Worm (Caenorhabditis elegans) whole organism, young adult: ENCODE data around the gene mrpl-36.

Experiments used
- B0035.1 ChIP-seq: sonication (generic microtip); optimal IDR thresholded peaks from 2 replicates; lab custom pipeline; 2016; ENCODE audit warnings: missing genetic modification characterization, mild to moderate bottlenecking, missing compliant biosample characterization, missing genotype, missing genetic modification reagents
- C17E4.6 ChIP-seq: fragments of 200-800 bp; sonication (Bioruptor generic); IDR thresholded peaks from 2 replicates; pipeline ENCODE4 v1.3.6; 2022; ENCODE audit warnings: missing genetic modification reagents, missing genetic modification characterization, missing compliant biosample characterization
- D2030.7 ChIP-seq: fragments of 200-800 bp; sonication (Bioruptor generic); IDR thresholded peaks from 2 replicates; pipeline ENCODE4 v1.3.6; 2022; ENCODE audit warnings: missing genetic modification reagents, missing genetic modification characterization, missing compliant biosample characterization
- F23B12.7 ChIP-seq: sonication (generic microtip); optimal IDR thresholded peaks from 2 replicates; lab custom pipeline; 2017; ENCODE audit warnings: missing genetic modification characterization, mild to moderate bottlenecking, missing compliant biosample characterization, antibody characterized with exemption, moderate library complexity; ENCODE audit not compliant: insufficient read depth
- K11D2.4 ChIP-seq: fragments of 200-800 bp; sonication (Bioruptor generic); IDR thresholded peaks from 2 replicates; pipeline ENCODE4 v1.3.6; 2022; ENCODE audit warnings: missing genetic modification reagents, missing genetic modification characterization, missing compliant biosample characterization
- K12H6.12 ChIP-seq: fragments of 200-800 bp; sonication (Bioruptor generic); optimal IDR thresholded peaks from 2 replicates; lab custom pipeline; 2018; ENCODE audit warnings: mild to moderate bottlenecking, missing genetic modification characterization, missing compliant biosample characterization
- Y56A3A.18 ChIP-seq: fragments of 200-800 bp; sonication (Bioruptor generic); IDR thresholded peaks from 2 replicates; pipeline ENCODE4 v1.3.6; 2022; ENCODE audit warnings: missing genetic modification reagents, missing genetic modification characterization, missing compliant biosample characterization
- Y95B8A.8 ChIP-seq: fragments of 200-800 bp; sonication (Bioruptor generic); IDR thresholded peaks from 2 replicates; pipeline ENCODE4 v1.3.6; 2022; ENCODE audit warnings: missing genetic modification reagents, missing genetic modification characterization, missing compliant biosample characterization
- ZK185.1 ChIP-seq: sonication (generic microtip); optimal IDR thresholded peaks from 2 replicates; lab custom pipeline; 2016; ENCODE audit warnings: mild to moderate bottlenecking, missing genetic modification characterization, missing compliant biosample characterization; ENCODE audit not compliant: poor library complexity, severe bottlenecking
- aptf-2 ChIP-seq: fragments of 200-800 bp; sonication (Bioruptor generic); conservative IDR thresholded peaks from 2 replicates; pipeline ENCODE4 v1.3.6; 2022; ENCODE audit warnings: missing genetic modification reagents, missing genetic modification characterization, missing compliant biosample characterization
- atf-7 ChIP-seq: sonication (generic microtip); optimal IDR thresholded peaks from 2 replicates; lab custom pipeline; 2017; ENCODE audit warnings: mild to moderate bottlenecking, missing genetic modification characterization, missing compliant biosample characterization
- athp-1 ChIP-seq: sonication (generic microtip); optimal IDR thresholded peaks from 2 replicates; lab custom pipeline; 2017; ENCODE audit warnings: mild to moderate bottlenecking, missing genetic modification characterization, missing compliant biosample characterization
- cebp-1 ChIP-seq, 2 experiments: fragments of 200-800 bp in 1 of 2; sonication (Bioruptor generic) in 1 of 2; sonication (generic microtip) in 1 of 2; IDR thresholded peaks in 1 of 2; optimal IDR thresholded peaks in 1 of 2; 2 replicates each; pipeline versions ENCODE4 v1.3.6 to Lab custom; 2017 to 2022; ENCODE audit warnings: missing compliant biosample characterization in 2 of 2, missing genetic modification characterization in 2 of 2, mild to moderate bottlenecking in 1 of 2, missing genetic modification reagents in 1 of 2, moderate library complexity in 1 of 2
- ceh-100 ChIP-seq: fragments of 200-800 bp; sonication (Bioruptor generic); IDR thresholded peaks from 2 replicates; pipeline ENCODE4 v1.3.6; 2022; ENCODE audit warnings: missing genetic modification reagents, missing genetic modification characterization, missing compliant biosample characterization
- ceh-91 ChIP-seq: fragments of 200-800 bp; sonication (Bioruptor generic); IDR thresholded peaks from 2 replicates; pipeline ENCODE4 v1.3.6; 2022; ENCODE audit warnings: missing genetic modification reagents, missing genetic modification characterization, missing compliant biosample characterization
- chd-7 ChIP-seq: sonication (generic microtip); optimal IDR thresholded peaks from 2 replicates; lab custom pipeline; 2016; ENCODE audit warnings: mild to moderate bottlenecking, missing genetic modification characterization, moderate library complexity, missing compliant biosample characterization
- die-1 ChIP-seq: sonication (generic microtip); optimal IDR thresholded peaks from 2 replicates; lab custom pipeline; 2016; ENCODE audit warnings: missing genotype, mild to moderate bottlenecking, missing genetic modification characterization, missing compliant biosample characterization
- ekl-4 ChIP-seq: fragments of 200-800 bp; sonication (Bioruptor generic); IDR thresholded peaks from 2 replicates; pipeline ENCODE4 v1.3.6; 2022; ENCODE audit warnings: missing genetic modification reagents, missing genetic modification characterization, missing compliant biosample characterization
- fkh-3 ChIP-seq: sonication (generic microtip); optimal IDR thresholded peaks from 2 replicates; lab custom pipeline; 2016; ENCODE audit warnings: mild to moderate bottlenecking, missing genetic modification characterization, missing compliant biosample characterization
- gei-17 ChIP-seq: fragments of 200-800 bp; sonication (Bioruptor generic); optimal IDR thresholded peaks from 2 replicates; lab custom pipeline; 2018; ENCODE audit warnings: mild to moderate bottlenecking, missing genetic modification characterization, missing compliant biosample characterization
- him-1 ChIP-seq: sonication (generic microtip); optimal IDR thresholded peaks from 2 replicates; lab custom pipeline; 2016; ENCODE audit warnings: missing genotype, missing genetic modification reagents, missing genetic modification characterization, missing compliant biosample characterization
- hrde-1 ChIP-seq: sonication (generic microtip); optimal IDR thresholded peaks from 2 replicates; lab custom pipeline; 2016; ENCODE audit warnings: missing genetic modification characterization, mild to moderate bottlenecking, missing compliant biosample characterization, moderate library complexity, missing genotype, missing genetic modification reagents, borderline replicate concordance
- hsf-1 ChIP-seq: fragments of 200-800 bp; sonication (Bioruptor generic); IDR thresholded peaks from 2 replicates; pipeline ENCODE4 v1.3.6; 2022; ENCODE audit warnings: missing genetic modification reagents, missing genetic modification characterization, missing compliant biosample characterization
- let-607 ChIP-seq, 2 experiments: fragments of 200-800 bp in 1 of 2; sonication (Bioruptor generic) in 1 of 2; sonication (generic microtip) in 1 of 2; optimal IDR thresholded peaks; 2 replicates each; lab custom pipeline; 2016 to 2018; ENCODE audit warnings: mild to moderate bottlenecking in 2 of 2, missing compliant biosample characterization in 2 of 2, missing genetic modification characterization in 2 of 2, moderate library complexity in 2 of 2, missing genotype in 1 of 2
- lin-26 ChIP-seq: fragments of 200-800 bp; sonication (Bioruptor generic); IDR thresholded peaks from 2 replicates; pipeline ENCODE4 v1.3.6; 2022; ENCODE audit warnings: missing genetic modification reagents, missing genetic modification characterization, missing compliant biosample characterization
- lin-40 ChIP-seq: sonication (generic microtip); optimal IDR thresholded peaks from 2 replicates; lab custom pipeline; 2016; ENCODE audit warnings: missing genetic modification characterization, mild to moderate bottlenecking, missing compliant biosample characterization, missing genotype, missing genetic modification reagents
- lin-54 ChIP-seq: fragments of 200-800 bp; sonication (Bioruptor generic); optimal IDR thresholded peaks from 2 replicates; lab custom pipeline; 2018; ENCODE audit warnings: mild to moderate bottlenecking, missing genetic modification characterization, missing compliant biosample characterization
- lsl-1 ChIP-seq: fragments of 200-800 bp; sonication (Bioruptor generic); optimal IDR thresholded peaks from 2 replicates; lab custom pipeline; 2018; ENCODE audit warnings: mild to moderate bottlenecking, missing genetic modification characterization, moderate library complexity, missing compliant biosample characterization
- madf-10 ChIP-seq: sonication (generic microtip); optimal IDR thresholded peaks from 2 replicates; lab custom pipeline; 2016; ENCODE audit warnings: mild to moderate bottlenecking, missing genetic modification characterization, missing compliant biosample characterization
- madf-6 ChIP-seq: fragments of 200-800 bp; sonication (Bioruptor generic); IDR thresholded peaks from 2 replicates; pipeline ENCODE4 v1.3.6; 2022; ENCODE audit warnings: missing genetic modification reagents, missing genetic modification characterization, missing compliant biosample characterization
- mcd-1 ChIP-seq: fragments of 200-800 bp; sonication (Bioruptor generic); IDR thresholded peaks from 2 replicates; pipeline ENCODE4 v1.3.6; 2022; ENCODE audit warnings: missing genetic modification reagents, missing genetic modification characterization, missing compliant biosample characterization
- nfyb-1 ChIP-seq: fragments of 200-800 bp; sonication (Bioruptor generic); IDR thresholded peaks from 2 replicates; pipeline ENCODE4 v1.3.6; 2022; ENCODE audit warnings: missing genetic modification reagents, missing genetic modification characterization, missing compliant biosample characterization
- nhr-120 ChIP-seq: fragments of 200-800 bp; sonication (Bioruptor generic); IDR thresholded peaks from 2 replicates; pipeline ENCODE4 v1.3.6; 2022; ENCODE audit warnings: missing genetic modification characterization, missing compliant biosample characterization
- nhr-27 ChIP-seq: fragments of 200-800 bp; sonication (Bioruptor generic); optimal IDR thresholded peaks from 2 replicates; lab custom pipeline; 2018; ENCODE audit warnings: mild to moderate bottlenecking, missing genetic modification characterization, moderate library complexity, missing compliant biosample characterization
- nhr-90 ChIP-seq: sonication (generic microtip); optimal IDR thresholded peaks from 2 replicates; lab custom pipeline; 2016; ENCODE audit warnings: missing genotype, mild to moderate bottlenecking, missing genetic modification characterization, missing compliant biosample characterization
- rcor-1 ChIP-seq: fragments of 200-800 bp; sonication (Bioruptor generic); IDR thresholded peaks from 2 replicates; pipeline ENCODE4 v1.3.6; 2022; ENCODE audit warnings: missing genetic modification reagents, missing genetic modification characterization, missing compliant biosample characterization
- sdz-38 ChIP-seq: sonication (generic microtip); optimal IDR thresholded peaks from 2 replicates; lab custom pipeline; 2016; ENCODE audit warnings: missing genotype, missing genetic modification characterization, missing compliant biosample characterization
- snpc-3.4 ChIP-seq: sonication (generic microtip); optimal IDR thresholded peaks from 2 replicates; lab custom pipeline; 2017; ENCODE audit warnings: missing genetic modification characterization, mild to moderate bottlenecking, missing compliant biosample characterization, antibody characterized with exemption, moderate library complexity, missing genotype, missing genetic modification reagents
- sptf-2 ChIP-seq: fragments of 200-800 bp; sonication (Bioruptor generic); optimal IDR thresholded peaks from 2 replicates; lab custom pipeline; 2018; ENCODE audit warnings: mild to moderate bottlenecking, missing genetic modification characterization, missing compliant biosample characterization
- tbp1 ChIP-seq: fragments of 200-800 bp; sonication (Bioruptor generic); optimal IDR thresholded peaks from 2 replicates; lab custom pipeline; 2018; ENCODE audit warnings: mild to moderate bottlenecking, missing genetic modification characterization, missing compliant biosample characterization
- tlf-1 ChIP-seq: fragments of 200-800 bp; sonication (Bioruptor generic); optimal IDR thresholded peaks from 2 replicates; lab custom pipeline; 2018; ENCODE audit warnings: mild to moderate bottlenecking, missing genetic modification characterization, missing compliant biosample characterization

mrpl-36 gene

DNA sequence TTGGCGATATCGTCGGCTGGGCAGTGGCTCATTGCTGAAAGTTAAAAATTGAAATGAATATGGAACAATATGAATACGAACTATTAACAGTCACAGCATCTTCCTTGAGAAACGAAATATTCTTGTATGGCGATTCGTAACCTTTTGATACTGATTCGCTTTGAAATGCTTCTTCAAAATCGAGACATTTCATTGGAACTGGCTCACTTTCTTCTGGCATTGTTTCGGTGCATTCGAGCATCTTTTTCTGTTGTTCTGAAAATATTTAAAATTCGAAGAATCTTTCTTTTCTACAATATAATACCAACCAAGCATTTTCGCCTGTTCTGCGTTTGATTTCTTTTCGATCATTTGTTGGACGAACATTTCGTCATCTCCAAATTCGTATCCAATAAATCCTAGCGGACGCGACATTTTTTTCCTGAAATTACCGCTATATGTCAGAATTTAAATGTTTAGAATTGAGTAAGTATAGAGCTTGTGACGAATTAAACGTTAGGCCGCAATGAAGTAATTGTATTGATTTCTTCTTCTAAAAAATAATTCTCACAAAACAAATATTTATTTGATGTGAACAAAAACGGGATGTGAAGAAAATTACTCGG is 23.5 kb downstream of the mrpl-36 start, which contains the start of gene lin-52 (continued):
- TF ChIP-seq ZK185.1 (tag; lab: Kevin White, UChicago) (peak; percentile 69), lin-54 (peak; percentile 29), rcor-1 (GFP tag; lab: Robert Waterston, UW) (peak; percentile 18; the same call in 1 of the 2 replicates), D2030.7 (GFP tag; lab: Robert Waterston, UW) (no peak), Y95B8A.8 (GFP tag; lab: Robert Waterston, UW) (peak; percentile 52; the same call in 1 of the 2 replicates), nfyb-1 (GFP tag; lab: Robert Waterston, UW) (0 out of 2 replicates have a peak, but pooled peaks have one; percentile 58), cebp-1 (GFP tag; IDR thresholded peaks at IDR 0.05; lab: Robert Waterston, UW) (0 out of 2 replicates have a peak, but pooled peaks have one; percentile 24), cebp-1 (tag; optimal IDR thresholded peaks at IDR 0.05; lab: Kevin White, UChicago) (peak; percentile 71), athp-1 (tag; lab: Kevin White, UChicago) (peak; percentile 56), sdz-38 (no peak), ceh-100 (GFP tag; lab: Robert Waterston, UW) (0 out of 2 replicates have a peak, but pooled peaks have one; percentile 35), nhr-120 (0 out of 2 replicates have a peak, but pooled peaks have one; percentile 34), madf-6 (GFP tag; lab: Robert Waterston, UW) (peak; percentile 35; the same call in 1 of the 2 replicates), let-607 (tag; optimal IDR thresholded peaks at IDR 0.05; lab: Kevin White, UChicago) (peak in 1 of 2 experiments; percentile 11), fkh-3 (tag; lab: Kevin White, UChicago) (peak; percentile 13), chd-7 (tag; lab: Kevin White, UChicago) (peak; percentile 64), ceh-91 (GFP tag; lab: Robert Waterston, UW) (0 out of 2 replicates have a peak, but pooled peaks have one; percentile 36), lin-40 (tag; lab: Kevin White, UChicago) (peak; percentile 24), atf-7 (tag; lab: Kevin White, UChicago) (peak; percentile 51), nhr-27 (tag; lab: Kevin White, UChicago) (no peak), K12H6.12 (tag; lab: Kevin White, UChicago) (no peak), C17E4.6 (no peak), hsf-1 (GFP tag; lab: Robert Waterston, UW) (peak; percentile 71; the same call in 1 of the 2 replicates), him-1 (tag; lab: Kevin White, UChicago) (peak; percentile 9), Y56A3A.18 (peak; percentile 57; the same call in 1 of the 2 replicates), madf-10 (tag; lab: Kevin White, UChicago) (peak; percentile 27), tlf-1 (GFP tag; lab: Kevin White, UChicago) (peak; percentile 82), tbp1 (peak; percentile 11), K11D2.4 (GFP tag; lab: Robert Waterston, UW) (no peak; the same call in 1 of the 2 replicates), ekl-4 (GFP tag; lab: Robert Waterston, UW) (peak; percentile 35)

DNA sequence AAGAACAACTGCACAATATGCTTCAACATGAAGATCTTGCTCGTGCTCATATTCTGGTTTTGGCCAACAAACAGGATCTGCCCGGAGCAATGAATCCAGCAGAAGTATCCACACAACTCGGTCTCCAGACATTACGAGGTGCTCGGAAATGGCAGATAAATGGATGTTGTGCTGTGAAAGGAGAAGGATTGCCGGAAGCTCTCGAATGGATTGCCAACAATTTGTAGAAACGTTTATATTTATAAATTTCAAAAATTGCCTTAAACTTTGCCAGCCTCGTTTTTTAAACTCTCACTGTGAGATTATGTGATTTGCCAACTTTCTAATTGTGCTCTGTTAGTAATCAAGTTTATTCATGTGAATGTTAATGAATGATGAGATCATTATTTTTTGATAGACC is 24.2 kb downstream of the mrpl-36 start:
- TF ChIP-seq let-607 (tag; optimal IDR thresholded peaks at IDR 0.05; lab: Kevin White, UChicago) = no peak

DNA sequence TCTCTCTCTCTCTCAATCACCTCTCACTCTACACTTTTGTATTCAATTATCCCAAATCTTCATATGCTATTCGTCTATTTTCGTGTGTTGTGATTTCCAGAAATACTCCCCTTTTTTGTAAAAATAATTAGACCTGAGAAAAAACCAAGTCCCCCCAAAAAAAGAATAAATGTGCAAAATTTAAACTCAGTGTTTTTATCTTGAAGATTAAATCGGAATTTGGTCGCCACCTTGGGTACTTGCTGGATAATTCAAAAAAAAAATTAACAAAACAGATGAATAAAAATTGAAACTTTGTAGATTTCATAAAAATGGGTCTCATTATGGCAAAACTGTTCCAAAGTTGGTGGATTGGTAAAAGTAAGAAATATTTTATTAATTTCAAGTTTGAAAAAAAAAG is 25.0 kb downstream of the mrpl-36 start, which contains the start of gene arl-5:
TSS of gene arl-5 (plus strand) at position 301 of the 400 bp plus-strand sequence.
- TF ChIP-seq lin-26 (GFP tag; lab: Robert Waterston, UW) (no peak), nhr-120 (no peak), lin-40 (tag; lab: Kevin White, UChicago) (no peak), lsl-1 (GFP tag; lab: Kevin White, UChicago) (no peak), die-1 (no peak), gei-17 (GFP tag; lab: Kevin White, UChicago) (no peak), nhr-90 (tag; lab: Kevin White, UChicago) (no peak), D2030.7 (GFP tag; lab: Robert Waterston, UW) (no peak), mcd-1 (GFP tag; lab: Robert Waterston, UW) (no peak), snpc-3.4 (tag; lab: Kevin White, UChicago) (no peak), hrde-1 (tag; lab: Kevin White, UChicago) (no peak), sptf-2 (GFP tag; lab: Kevin White, UChicago) (no peak), F23B12.7 (no peak), aptf-2 (no peak), C17E4.6 (no peak), B0035.1 (tag; lab: Kevin White, UChicago) (no peak)
